Fruit fly (Drosophila melanogaster) whole organism, embryonic: ENCODE measurements around the gene QC.

Experiments
- Atf6 ChIP-seq: fragments of 200-800 bp; sonication (Bioruptor generic); IDR thresholded peaks from 2 replicates; pipeline ENCODE4 v1.3.6; 2022; ENCODE audit warnings: missing biosample characterization, missing genetic modification characterization
- B-H2 ChIP-seq: fragments of 200-800 bp; sonication (Bioruptor generic); optimal IDR thresholded peaks from 2 replicates; lab custom pipeline; 2018; ENCODE audit warnings: missing biosample characterization, mild to moderate bottlenecking, missing genetic modification characterization
- CG10321 ChIP-seq: fragments of 200-800 bp; sonication (Bioruptor generic); IDR thresholded peaks from 2 replicates; pipeline ENCODE4 v1.3.6; 2022; ENCODE audit warnings: missing biosample characterization, missing genetic modification characterization
- CG11723 ChIP-seq: fragments of 200-800 bp; sonication (Bioruptor generic); optimal IDR thresholded peaks from 2 replicates; lab custom pipeline; 2017; ENCODE audit warnings: missing biosample characterization, mild to moderate bottlenecking, missing genetic modification characterization
- CG12071 ChIP-seq: fragments of 200-800 bp; sonication (Bioruptor generic); optimal IDR thresholded peaks from 3 replicates; lab custom pipeline; 2018; ENCODE audit warnings: missing biosample characterization, mild to moderate bottlenecking, missing genetic modification characterization
- CG12104 ChIP-seq: fragments of 200-800 bp; sonication (Bioruptor generic); optimal IDR thresholded peaks from 3 replicates; lab custom pipeline; 2016; ENCODE audit warnings: missing biosample characterization, missing genetic modification characterization
- CG12659 ChIP-seq: fragments of 200-800 bp; sonication (Bioruptor generic); optimal IDR thresholded peaks from 3 replicates; lab custom pipeline; 2017; ENCODE audit warnings: mild to moderate bottlenecking, missing biosample characterization, missing genetic modification reagents, missing genetic modification characterization
- CG13296 ChIP-seq: fragments of 200-800 bp; sonication (Bioruptor generic); optimal IDR thresholded peaks from 3 replicates; lab custom pipeline; 2018; ENCODE audit warnings: missing biosample characterization, mild to moderate bottlenecking, missing genetic modification characterization
- CG13624 ChIP-seq: fragments of 200-800 bp; sonication (Bioruptor generic); optimal IDR thresholded peaks from 2 replicates; lab custom pipeline; 2016; ENCODE audit warnings: missing biosample characterization, missing genetic modification characterization
- CG1529 ChIP-seq: fragments of 200-800 bp; sonication (Bioruptor generic); optimal IDR thresholded peaks from 3 replicates; lab custom pipeline; 2018; ENCODE audit warnings: missing biosample characterization, missing genetic modification characterization
- CG1647 ChIP-seq: fragments of 200-800 bp; sonication (Bioruptor generic); optimal IDR thresholded peaks from 3 replicates; lab custom pipeline; 2016; ENCODE audit warnings: missing biosample characterization, missing genetic modification characterization
- CG2116 ChIP-seq: fragments of 200-800 bp; sonication (Bioruptor generic); optimal IDR thresholded peaks from 3 replicates; lab custom pipeline; 2018; ENCODE audit warnings: missing biosample characterization, mild to moderate bottlenecking, missing genetic modification characterization
- CG30431 ChIP-seq: fragments of 200-800 bp; sonication (Bioruptor generic); optimal IDR thresholded peaks from 2 replicates; lab custom pipeline; 2017; ENCODE audit warnings: missing biosample characterization, missing genetic modification characterization
- CG3065 ChIP-seq: fragments of 200-800 bp; sonication (Bioruptor generic); optimal IDR thresholded peaks from 2 replicates; lab custom pipeline; 2016; ENCODE audit warnings: missing biosample characterization, missing genetic modification characterization
- CG3163 ChIP-seq: fragments of 200-800 bp; sonication (Bioruptor generic); optimal IDR thresholded peaks from 3 replicates; lab custom pipeline; 2016; ENCODE audit warnings: missing biosample characterization, missing genetic modification characterization
- CG4282 ChIP-seq: fragments of 200-800 bp; sonication (Bioruptor generic); optimal IDR thresholded peaks from 2 replicates; lab custom pipeline; 2016; ENCODE audit warnings: missing biosample characterization, missing genetic modification characterization
- CG4424 ChIP-seq: fragments of 200-800 bp; sonication (Bioruptor generic); optimal IDR thresholded peaks from 3 replicates; lab custom pipeline; 2016; ENCODE audit warnings: missing biosample characterization, missing genetic modification characterization
- CG4617 ChIP-seq: fragments of 200-800 bp; sonication (Bioruptor generic); optimal IDR thresholded peaks from 3 replicates; lab custom pipeline; 2016; ENCODE audit warnings: missing biosample characterization, missing genetic modification characterization, borderline replicate concordance
- CG4707 ChIP-seq: fragments of 200-800 bp; sonication (Bioruptor generic); optimal IDR thresholded peaks from 2 replicates; lab custom pipeline; 2018; ENCODE audit warnings: missing biosample characterization, mild to moderate bottlenecking, missing genetic modification characterization, moderate library complexity
- CG6175 ChIP-seq: fragments of 200-800 bp; sonication (Bioruptor generic); IDR thresholded peaks from 3 replicates; pipeline ENCODE4 v1.3.6; 2022; ENCODE audit warnings: missing biosample characterization, missing genetic modification characterization
- CG6689 ChIP-seq: fragments of 200-800 bp; sonication (Bioruptor generic); IDR thresholded peaks from 2 replicates; pipeline ENCODE4 v1.3.6; 2022; ENCODE audit warnings: missing biosample characterization, missing genetic modification characterization
- CG6765 ChIP-seq: fragments of 200-800 bp; sonication (Bioruptor generic); optimal IDR thresholded peaks from 3 replicates; lab custom pipeline; 2017; ENCODE audit warnings: missing biosample characterization, mild to moderate bottlenecking, missing genetic modification characterization
- CG8388 ChIP-seq: fragments of 200-800 bp; sonication (Bioruptor generic); optimal IDR thresholded peaks from 2 replicates; lab custom pipeline; 2019; ENCODE audit warnings: missing biosample characterization, mild to moderate bottlenecking, missing genetic modification characterization, moderate library complexity
- CG8478 ChIP-seq: fragments of >200 bp; optimal IDR thresholded peaks from 2 replicates; lab custom pipeline; 2018
- CG9609 ChIP-seq: fragments of 200-800 bp; sonication (Bioruptor generic); optimal IDR thresholded peaks from 3 replicates; lab custom pipeline; 2016; ENCODE audit warnings: missing biosample characterization, missing genetic modification characterization
- CG9817 ChIP-seq: fragments of 200-800 bp; sonication (Bioruptor generic); optimal IDR thresholded peaks from 2 replicates; lab custom pipeline; 2018; ENCODE audit warnings: missing biosample characterization, mild to moderate bottlenecking, missing genetic modification characterization, moderate library complexity
- Chrac-16 ChIP-seq: fragments of 200-800 bp; sonication (Bioruptor generic); optimal IDR thresholded peaks from 3 replicates; lab custom pipeline; 2016; ENCODE audit warnings: missing biosample characterization, missing genetic modification characterization
- CkIIα-i1 ChIP-seq: fragments of 200-800 bp; sonication (Bioruptor generic); IDR thresholded peaks from 2 replicates; pipeline ENCODE4 v1.3.6; 2022; ENCODE audit warnings: missing biosample characterization, missing genetic modification characterization
- Dll ChIP-seq: fragments of 200-800 bp; sonication (Bioruptor generic); IDR thresholded peaks from 4 replicates; pipeline ENCODE4 v1.3.6; 2022; ENCODE audit warnings: missing biosample characterization, missing genetic modification characterization; ENCODE audit not compliant: partially characterized antibody
- E2f1 ChIP-seq: fragments of 200-800 bp; sonication (Bioruptor generic); IDR thresholded peaks from 2 replicates; pipeline ENCODE4 v1.3.6; 2022; ENCODE audit warnings: missing biosample characterization, missing genetic modification characterization
- Elba2 ChIP-seq: fragments of 200-800 bp; sonication (Bioruptor generic); optimal IDR thresholded peaks from 3 replicates; lab custom pipeline; 2016; ENCODE audit warnings: missing biosample characterization, missing genetic modification characterization
- Hr3 ChIP-seq: fragments of 200-800 bp; sonication (Bioruptor generic); optimal IDR thresholded peaks from 3 replicates; lab custom pipeline; 2016; ENCODE audit warnings: missing biosample characterization, missing genetic modification characterization
- Hsf ChIP-seq: fragments of 200-800 bp; sonication (Bioruptor generic); optimal IDR thresholded peaks from 3 replicates; lab custom pipeline; 2016; ENCODE audit warnings: missing biosample characterization, missing genetic modification characterization
- MBD-R2 ChIP-seq: fragments of 200-800 bp; sonication (Bioruptor generic); IDR thresholded peaks from 2 replicates; pipeline ENCODE4 v1.3.6; 2022; ENCODE audit warnings: missing biosample characterization, missing genetic modification characterization
- Nf-YC ChIP-seq: fragments of 200-800 bp; optimal IDR thresholded peaks from 3 replicates; lab custom pipeline; 2019; ENCODE audit warnings: missing biosample characterization, mild to moderate bottlenecking, missing genetic modification characterization, moderate library complexity
- Oaz ChIP-seq: fragments of 200-800 bp; sonication (Bioruptor generic); IDR thresholded peaks from 2 replicates; pipeline ENCODE4 v1.3.6; 2022; ENCODE audit warnings: missing biosample characterization, missing genetic modification characterization
- Sox102F ChIP-seq: fragments of 200-800 bp; sonication (Bioruptor generic); optimal IDR thresholded peaks from 2 replicates; lab custom pipeline; 2018; ENCODE audit warnings: missing biosample characterization, mild to moderate bottlenecking, missing genetic modification characterization, moderate library complexity
- Sry-δ ChIP-seq: fragments of 200-800 bp; sonication (Bioruptor generic); optimal IDR thresholded peaks from 2 replicates; lab custom pipeline; 2016; ENCODE audit warnings: missing biosample characterization, missing genetic modification characterization
- Usf ChIP-seq: fragments of 200-800 bp; sonication (Bioruptor generic); optimal IDR thresholded peaks from 2 replicates; lab custom pipeline; 2017; ENCODE audit warnings: missing genotype, missing biosample characterization, missing genetic modification characterization
- YL-1 ChIP-seq: fragments of 200-800 bp; sonication (Bioruptor generic); optimal IDR thresholded peaks from 3 replicates; lab custom pipeline; 2017; ENCODE audit warnings: missing biosample characterization, mild to moderate bottlenecking, missing genetic modification characterization
- ap ChIP-seq: fragments of 200-800 bp; sonication (Bioruptor generic); IDR thresholded peaks from 2 replicates; pipeline ENCODE4 v1.3.6; 2022; ENCODE audit warnings: missing biosample characterization, missing genetic modification characterization
- bsh ChIP-seq, 2 experiments: fragments of 200-800 bp; sonication (Bioruptor generic); optimal IDR thresholded peaks; 2 replicates each; lab custom pipeline; 2017 to 2018; ENCODE audit warnings: mild to moderate bottlenecking in 2 of 2, missing biosample characterization in 2 of 2, missing genetic modification characterization in 2 of 2, moderate library complexity in 1 of 2
- danr ChIP-seq: fragments of 200-800 bp; sonication (Bioruptor generic); IDR thresholded peaks from 2 replicates; pipeline ENCODE4 v1.3.6; 2022; ENCODE audit warnings: missing biosample characterization, missing genetic modification characterization
- dati ChIP-seq: fragments of 200-800 bp; sonication (Bioruptor generic); IDR thresholded peaks from 2 replicates; pipeline ENCODE4 v1.3.6; 2022; ENCODE audit warnings: missing biosample characterization, missing genetic modification characterization
- ftz-f1 ChIP-seq: fragments of 200-800 bp; sonication (Bioruptor generic); optimal IDR thresholded peaks from 2 replicates; lab custom pipeline; 2016; ENCODE audit warnings: missing biosample characterization, missing genetic modification characterization
- lab ChIP-seq: fragments of 200-800 bp; sonication (Bioruptor generic); optimal IDR thresholded peaks from 3 replicates; lab custom pipeline; 2017; ENCODE audit warnings: missing biosample characterization, missing genetic modification characterization, mild to moderate bottlenecking, moderate library complexity, missing genetic modification reagents
- nerfin-1 ChIP-seq: fragments of 200-800 bp; sonication (Bioruptor generic); optimal IDR thresholded peaks from 3 replicates; lab custom pipeline; 2019; ENCODE audit warnings: missing biosample characterization, mild to moderate bottlenecking, missing genetic modification characterization, moderate library complexity
- odd ChIP-seq: fragments of 200-800 bp; sonication (Bioruptor generic); optimal IDR thresholded peaks from 2 replicates; lab custom pipeline; 2017; ENCODE audit warnings: missing biosample characterization, mild to moderate bottlenecking, missing genetic modification characterization
- sisA ChIP-seq: fragments of 200-800 bp; sonication (Bioruptor generic); IDR thresholded peaks from 2 replicates; pipeline ENCODE4 v1.3.6; 2022; ENCODE audit warnings: missing biosample characterization, missing genetic modification characterization
- stc ChIP-seq: fragments of 200-800 bp; sonication (Bioruptor generic); IDR thresholded peaks from 2 replicates; pipeline ENCODE4 v1.3.6; 2022; ENCODE audit warnings: missing biosample characterization, missing genetic modification characterization

QC gene

dm6 chr3L:5881310-5882208, 20.7 kb downstream of the QC start (continued):
- peak; percentile 47 for TF ChIP-seq CG8388
- peak; percentile 22 for TF ChIP-seq Usf (GFP tag; lab: Kevin White, UChicago)
- no peak for TF ChIP-seq Dll (GFP tag; lab: Robert Waterston, UW)
- no peak for TF ChIP-seq CG12071 (GFP tag; lab: Kevin White, UChicago)
- TF ChIP-seq CG8478, result peak; percentile 24
- TF ChIP-seq odd (GFP tag; lab: Kevin White, UChicago), result no peak
- TF ChIP-seq CG6765 (GFP tag; lab: Kevin White, UChicago), result no peak
- TF ChIP-seq CG13296 (GFP tag; lab: Kevin White, UChicago), result no peak
- no peak for TF ChIP-seq CkIIα-i1 (GFP tag; lab: Robert Waterston, UW)
- peak; percentile 42; the same call in 1 of the 2 replicates for TF ChIP-seq Oaz (GFP tag; lab: Robert Waterston, UW)
- peak in 1 of 2 experiments; percentile 60 for TF ChIP-seq bsh (GFP tag; optimal IDR thresholded peaks at IDR 0.05; lab: Kevin White, UChicago)
- TF ChIP-seq ap (GFP tag; lab: Robert Waterston, UW), result peak; percentile 53; the same call in 1 of the 2 replicates
- peak; percentile 56 for TF ChIP-seq Chrac-16 (GFP tag; lab: Kevin White, UChicago)
- no peak for TF ChIP-seq CG6175 (GFP tag; lab: Robert Waterston, UW)
- no peak for TF ChIP-seq dati (GFP tag; lab: Robert Waterston, UW)
- TF ChIP-seq CG4282, result peak; percentile 23
- TF ChIP-seq CG11723, result peak; percentile 32
- peak; percentile 17 for TF ChIP-seq CG2116 (GFP tag; lab: Kevin White, UChicago)
- TF ChIP-seq stc (GFP tag; lab: Robert Waterston, UW), result no peak
- TF ChIP-seq Sox102F (GFP tag; lab: Kevin White, UChicago), result peak; percentile 49
- TF ChIP-seq CG9817, result peak; percentile 14
- TF ChIP-seq B-H2, result no peak
- peak; percentile 44 for TF ChIP-seq CG3163
- TF ChIP-seq CG12104 (GFP tag; lab: Kevin White, UChicago), result peak; percentile 43
- peak; percentile 61 for TF ChIP-seq CG9609
- TF ChIP-seq lab (GFP tag; lab: Kevin White, UChicago), result no peak
- TF ChIP-seq CG4707 (GFP tag; lab: Kevin White, UChicago), result peak; percentile 91
- TF ChIP-seq CG4617 (GFP tag; lab: Kevin White, UChicago), result no peak
- TF ChIP-seq E2f1 (GFP tag; lab: Robert Waterston, UW), result no peak
- TF ChIP-seq CG4424 (GFP tag; lab: Kevin White, UChicago), result peak; percentile 11
- no peak for TF ChIP-seq nerfin-1 (tag; lab: Kevin White, UChicago)
- peak; percentile 58 for TF ChIP-seq Hsf (GFP tag; lab: Kevin White, UChicago)
- TF ChIP-seq CG3065 (GFP tag; lab: Kevin White, UChicago), result peak; percentile 12
- TF ChIP-seq CG6689 (GFP tag; lab: Robert Waterston, UW), result no peak
- TF ChIP-seq Hr3 (GFP tag; lab: Kevin White, UChicago), result peak; percentile 65
- no peak for TF ChIP-seq YL-1 (GFP tag; lab: Kevin White, UChicago)
- peak; percentile 68 for TF ChIP-seq CG12659
- TF ChIP-seq Atf6 (GFP tag; lab: Robert Waterston, UW), result peak; percentile 56; the same call in 1 of the 2 replicates
- TF ChIP-seq sisA (GFP tag; lab: Robert Waterston, UW), result no peak
- no peak for TF ChIP-seq CG1647 (GFP tag; lab: Kevin White, UChicago)
- no peak for TF ChIP-seq MBD-R2 (GFP tag; lab: Robert Waterston, UW)
- TF ChIP-seq Elba2 (GFP tag; lab: Kevin White, UChicago), result peak; percentile 12
- TF ChIP-seq CG30431 (GFP tag; lab: Kevin White, UChicago), result peak; percentile 51
- TF ChIP-seq ftz-f1 (GFP tag; lab: Kevin White, UChicago), result no peak
- TF ChIP-seq danr, result peak; percentile 41; the same call in 1 of the 2 replicates
- no peak for TF ChIP-seq Sry-δ (GFP tag; lab: Kevin White, UChicago)
- peak; percentile 18 for TF ChIP-seq CG13624 (GFP tag; lab: Kevin White, UChicago)
- peak; percentile 87 for TF ChIP-seq Nf-YC
- TF ChIP-seq CG1529 (GFP tag; lab: Kevin White, UChicago), result peak; percentile 49
- peak; percentile 31; the same call in 1 of the 2 replicates for TF ChIP-seq CG10321 (GFP tag; lab: Robert Waterston, UW)
